Fruit fly (Drosophila melanogaster) whole organism, embryonic: ENCODE results near the gene sick.

ENCODE experiments used
- BtbVII ChIP-seq: fragments of 200-800 bp; sonication (Bioruptor generic); optimal IDR thresholded peaks from 3 replicates; lab custom pipeline; 2017; ENCODE audit warnings: missing biosample characterization, mild to moderate bottlenecking, missing genetic modification characterization
- Bteb2 ChIP-seq: fragments of 200-800 bp; sonication (Bioruptor generic); optimal IDR thresholded peaks from 2 replicates; lab custom pipeline; 2016; ENCODE audit warnings: missing biosample characterization, missing genetic modification characterization
- CG10654 ChIP-seq: fragments of 200-800 bp; sonication (Bioruptor generic); optimal IDR thresholded peaks from 2 replicates; lab custom pipeline; 2016; ENCODE audit warnings: missing biosample characterization, missing genetic modification characterization
- CG11093 ChIP-seq: fragments of 200-800 bp; sonication (Bioruptor generic); IDR thresholded peaks from 3 replicates; pipeline ENCODE4 v1.3.6; 2022; ENCODE audit warnings: missing biosample characterization, missing genetic modification characterization
- CG12744 ChIP-seq: fragments of 200-800 bp; sonication (Bioruptor generic); optimal IDR thresholded peaks from 2 replicates; lab custom pipeline; 2016; ENCODE audit warnings: missing biosample characterization, missing genetic modification characterization
- CG13624 ChIP-seq: fragments of 200-800 bp; sonication (Bioruptor generic); optimal IDR thresholded peaks from 2 replicates; lab custom pipeline; 2016; ENCODE audit warnings: missing biosample characterization, missing genetic modification characterization
- CG14710 ChIP-seq: fragments of 200-800 bp; sonication (Bioruptor generic); optimal IDR thresholded peaks from 3 replicates; lab custom pipeline; 2019; ENCODE audit warnings: missing biosample characterization, mild to moderate bottlenecking, missing genetic modification characterization, moderate library complexity
- CG1603 ChIP-seq: fragments of 200-800 bp; sonication (Bioruptor generic); optimal IDR thresholded peaks from 2 replicates; lab custom pipeline; 2019; ENCODE audit warnings: missing biosample characterization, mild to moderate bottlenecking, missing genetic modification characterization, moderate library complexity
- CG16779 ChIP-seq: fragments of 200-800 bp; sonication (Bioruptor generic); IDR thresholded peaks from 2 replicates; pipeline ENCODE4 v1.3.6; 2022; ENCODE audit warnings: missing biosample characterization, missing genetic modification characterization
- CG17912 ChIP-seq: fragments of 200-800 bp; sonication (Bioruptor generic); optimal IDR thresholded peaks from 2 replicates; lab custom pipeline; 2018; ENCODE audit warnings: missing biosample characterization, mild to moderate bottlenecking, missing genetic modification characterization
- CG18619 ChIP-seq: fragments of 200-800 bp; sonication (Bioruptor generic); optimal IDR thresholded peaks from 3 replicates; lab custom pipeline; 2017; ENCODE audit warnings: missing biosample characterization, mild to moderate bottlenecking, missing genetic modification characterization
- CG30403 ChIP-seq: fragments of 200-800 bp; sonication (Bioruptor generic); optimal IDR thresholded peaks from 3 replicates; lab custom pipeline; 2016; ENCODE audit warnings: missing biosample characterization, missing genetic modification characterization
- CG3995 ChIP-seq: fragments of 200-800 bp; sonication (Bioruptor generic); optimal IDR thresholded peaks from 3 replicates; lab custom pipeline; 2016; ENCODE audit warnings: missing biosample characterization, missing genetic modification characterization
- CG4820 ChIP-seq: fragments of 200-800 bp; sonication (Bioruptor generic); optimal IDR thresholded peaks from 3 replicates; lab custom pipeline; 2016; ENCODE audit warnings: missing biosample characterization, missing genetic modification characterization
- CG6175 ChIP-seq: fragments of 200-800 bp; sonication (Bioruptor generic); IDR thresholded peaks from 3 replicates; pipeline ENCODE4 v1.3.6; 2022; ENCODE audit warnings: missing biosample characterization, missing genetic modification characterization
- CG6765 ChIP-seq: fragments of 200-800 bp; sonication (Bioruptor generic); optimal IDR thresholded peaks from 3 replicates; lab custom pipeline; 2017; ENCODE audit warnings: missing biosample characterization, mild to moderate bottlenecking, missing genetic modification characterization
- CG6813 ChIP-seq: fragments of 200-800 bp; sonication (Bioruptor generic); optimal IDR thresholded peaks from 2 replicates; lab custom pipeline; 2017; ENCODE audit warnings: missing biosample characterization, missing genetic modification characterization, mild to moderate bottlenecking, moderate library complexity, missing genetic modification reagents
- CG8290 ChIP-seq, 3 experiments: fragments of 200-800 bp; sonication (Bioruptor generic); optimal IDR thresholded peaks; 2 replicates each; lab custom pipeline; 2016 to 2019; ENCODE audit warnings: missing biosample characterization in 3 of 3, missing genetic modification characterization in 3 of 3, mild to moderate bottlenecking in 2 of 3, moderate library complexity in 1 of 3
- CG9727 ChIP-seq: fragments of 200-800 bp; sonication (Bioruptor generic); optimal IDR thresholded peaks from 3 replicates; lab custom pipeline; 2017; ENCODE audit warnings: missing biosample characterization, mild to moderate bottlenecking, missing genetic modification characterization
- CoRest ChIP-seq: fragments of 200-800 bp; sonication (Bioruptor generic); optimal IDR thresholded peaks from 3 replicates; lab custom pipeline; 2018; ENCODE audit warnings: missing biosample characterization, mild to moderate bottlenecking, missing genetic modification characterization, moderate library complexity
- Deaf1 ChIP-seq: fragments of 200-800 bp; optimal IDR thresholded peaks from 3 replicates; lab custom pipeline; 2019; ENCODE audit warnings: missing biosample characterization, mild to moderate bottlenecking, missing genetic modification characterization, moderate library complexity
- Dip2 ChIP-seq: fragments of 200-800 bp; sonication (Bioruptor generic); IDR thresholded peaks from 2 replicates; pipeline ENCODE4 v1.3.6; 2022; ENCODE audit warnings: missing biosample characterization, missing genetic modification characterization
- Dref ChIP-seq: fragments of 200-800 bp; sonication (Bioruptor generic); IDR thresholded peaks from 2 replicates; pipeline ENCODE4 v1.3.6; 2022; ENCODE audit warnings: missing biosample characterization, missing genetic modification characterization
- Gsc ChIP-seq: fragments of 200-800 bp; sonication (Bioruptor generic); IDR thresholded peaks from 2 replicates; pipeline ENCODE4 v1.3.6; 2022; ENCODE audit warnings: missing biosample characterization, missing genetic modification characterization
- HLH3B ChIP-seq: fragments of 200-800 bp; sonication (Bioruptor generic); IDR thresholded peaks from 2 replicates; pipeline ENCODE4 v1.3.6; 2022; ENCODE audit warnings: missing biosample characterization, missing genetic modification characterization
- Hr78 ChIP-seq, 2 experiments: fragments of 200-800 bp in 1 of 2; fragments of >200 bp in 1 of 2; sonication (Bioruptor generic) in 1 of 2; optimal IDR thresholded peaks; 2 replicates each; lab custom pipeline; 2017 to 2019; ENCODE audit warnings: missing biosample characterization in 2 of 2, missing genetic modification characterization in 2 of 2, mild to moderate bottlenecking in 1 of 2, moderate library complexity in 1 of 2
- Max ChIP-seq: fragments of 200-800 bp; sonication (Bioruptor generic); optimal IDR thresholded peaks from 2 replicates; lab custom pipeline; 2016; ENCODE audit warnings: missing biosample characterization, mild to moderate bottlenecking, missing genetic modification characterization
- Stat92E ChIP-seq, 3 experiments: fragments of >200 bp in 2 of 3; fragments of 200-800 bp in 1 of 3; sonication (Bioruptor generic) in 1 of 3; optimal IDR thresholded peaks; 2 replicates each; lab custom pipeline; 2017 to 2019; ENCODE audit warnings: missing biosample characterization in 3 of 3, missing genetic modification characterization in 3 of 3, mild to moderate bottlenecking in 1 of 3, moderate library complexity in 1 of 3
- Usf ChIP-seq: fragments of 200-800 bp; sonication (Bioruptor generic); optimal IDR thresholded peaks from 2 replicates; lab custom pipeline; 2017; ENCODE audit warnings: missing genotype, missing biosample characterization, missing genetic modification characterization
- Vsx1 ChIP-seq: fragments of 200-800 bp; sonication (Bioruptor generic); optimal IDR thresholded peaks from 2 replicates; lab custom pipeline; 2017; ENCODE audit warnings: missing biosample characterization, mild to moderate bottlenecking, missing genetic modification characterization, missing genetic modification reagents
- Xbp1 ChIP-seq: fragments of 200-800 bp; sonication (Bioruptor generic); optimal IDR thresholded peaks from 3 replicates; lab custom pipeline; 2016; ENCODE audit warnings: missing biosample characterization, mild to moderate bottlenecking, missing genetic modification characterization
- ap ChIP-seq: fragments of 200-800 bp; sonication (Bioruptor generic); IDR thresholded peaks from 2 replicates; pipeline ENCODE4 v1.3.6; 2022; ENCODE audit warnings: missing biosample characterization, missing genetic modification characterization
- br ChIP-seq: fragments of >200 bp; optimal IDR thresholded peaks from 2 replicates; lab custom pipeline; 2017
- btn ChIP-seq: fragments of 200-800 bp; sonication (Bioruptor generic); optimal IDR thresholded peaks from 2 replicates; lab custom pipeline; 2016; ENCODE audit warnings: missing biosample characterization, missing genetic modification characterization
- cas ChIP-seq: fragments of 200-800 bp; sonication (Bioruptor generic); IDR thresholded peaks from 2 replicates; pipeline ENCODE4 v1.3.6; 2022; ENCODE audit warnings: missing biosample characterization, missing genetic modification characterization
- croc ChIP-seq: fragments of 200-800 bp; sonication (Bioruptor generic); conservative IDR thresholded peaks from 3 replicates; pipeline ENCODE4 v1.3.6; 2022; ENCODE audit warnings: missing biosample characterization, missing genetic modification characterization
- dati ChIP-seq: fragments of 200-800 bp; sonication (Bioruptor generic); IDR thresholded peaks from 2 replicates; pipeline ENCODE4 v1.3.6; 2022; ENCODE audit warnings: missing biosample characterization, missing genetic modification characterization
- gce ChIP-seq: fragments of 200-800 bp; sonication (Bioruptor generic); IDR thresholded peaks from 3 replicates; pipeline ENCODE4 v1.3.6; 2022; ENCODE audit warnings: missing biosample characterization, missing genetic modification characterization
- gcm2 ChIP-seq: fragments of 200-800 bp; sonication (Bioruptor generic); optimal IDR thresholded peaks from 2 replicates; lab custom pipeline; 2016; ENCODE audit warnings: missing biosample characterization, missing genetic modification characterization
- gsb-n ChIP-seq: fragments of 200-800 bp; sonication (Bioruptor generic); optimal IDR thresholded peaks from 3 replicates; lab custom pipeline; 2018; ENCODE audit warnings: missing biosample characterization, mild to moderate bottlenecking, missing genetic modification characterization
- ham ChIP-seq: fragments of 200-800 bp; sonication (Bioruptor generic); IDR thresholded peaks from 2 replicates; pipeline ENCODE4 v1.3.6; 2022; ENCODE audit warnings: missing biosample characterization, missing genetic modification characterization
- lmd ChIP-seq: fragments of 200-800 bp; sonication (Bioruptor generic); IDR thresholded peaks from 2 replicates; pipeline ENCODE4 v1.3.6; 2022; ENCODE audit warnings: missing biosample characterization, missing genetic modification characterization
- pnt ChIP-seq: fragments of 200-800 bp; sonication (Bioruptor generic); optimal IDR thresholded peaks from 3 replicates; lab custom pipeline; 2016; ENCODE audit warnings: missing biosample characterization, missing genetic modification characterization
- pros ChIP-seq: fragments of 200-800 bp; sonication (Bioruptor generic); optimal IDR thresholded peaks from 3 replicates; lab custom pipeline; 2019; ENCODE audit warnings: missing biosample characterization, mild to moderate bottlenecking, missing genetic modification characterization, moderate library complexity
- ro ChIP-seq: fragments of 200-800 bp; sonication (Bioruptor generic); IDR thresholded peaks from 2 replicates; pipeline ENCODE4 v1.3.6; 2022; ENCODE audit warnings: missing biosample characterization, missing genetic modification characterization
- sim ChIP-seq: fragments of 200-800 bp; sonication (Bioruptor generic); IDR thresholded peaks from 2 replicates; pipeline ENCODE4 v1.3.6; 2022; ENCODE audit warnings: missing biosample characterization, missing genetic modification characterization
- stc ChIP-seq: fragments of 200-800 bp; sonication (Bioruptor generic); IDR thresholded peaks from 2 replicates; pipeline ENCODE4 v1.3.6; 2022; ENCODE audit warnings: missing biosample characterization, missing genetic modification characterization
- tin ChIP-seq: fragments of 200-800 bp; sonication (Bioruptor generic); optimal IDR thresholded peaks from 3 replicates; lab custom pipeline; 2016; ENCODE audit warnings: missing biosample characterization, missing genetic modification characterization
- tll ChIP-seq, 2 experiments: fragments of 200-800 bp in 1 of 2; fragments of >200 bp in 1 of 2; sonication (Bioruptor generic) in 1 of 2; optimal IDR thresholded peaks; 2 replicates each; lab custom pipeline; 2017 to 2019; ENCODE audit warnings: missing biosample characterization in 2 of 2, missing genetic modification characterization in 2 of 2, mild to moderate bottlenecking in 1 of 2, moderate library complexity in 1 of 2
- tna ChIP-seq: fragments of 200-800 bp; sonication (Bioruptor generic); IDR thresholded peaks from 2 replicates; pipeline ENCODE4 v1.3.6; 2022; ENCODE audit warnings: missing biosample characterization, missing genetic modification characterization; ENCODE audit not compliant: partially characterized antibody
- vnd ChIP-seq: fragments of 200-800 bp; sonication (Bioruptor generic); IDR thresholded peaks from 3 replicates; pipeline ENCODE4 v1.3.6; 2022; ENCODE audit warnings: missing biosample characterization, missing genetic modification characterization; ENCODE audit not compliant: partially characterized antibody
- wdn ChIP-seq: fragments of 200-800 bp; sonication (Bioruptor generic); IDR thresholded peaks from 2 replicates; pipeline ENCODE4 v1.3.6; 2022; ENCODE audit warnings: missing biosample characterization, missing genetic modification characterization

Gene sick

dm6 chr2L:19817147-19817546 lies 21.0 kb downstream of the sick start (continued):
- TF ChIP-seq btn (GFP tag; lab: Kevin White, UChicago): no peak
- no peak for TF ChIP-seq Dref
- TF ChIP-seq Bteb2 (GFP tag; lab: Kevin White, UChicago): no peak
- no peak for TF ChIP-seq Stat92E (GFP tag; optimal IDR thresholded peaks at IDR 0.05; lab: Kevin White, UChicago)
- TF ChIP-seq pnt (GFP tag; lab: Kevin White, UChicago): no peak
- TF ChIP-seq wdn (GFP tag; lab: Robert Waterston, UW): no peak
- TF ChIP-seq gsb-n (tag; lab: Kevin White, UChicago): peak; percentile 3
- no peak for TF ChIP-seq CG13624
- TF ChIP-seq Xbp1 (GFP tag; lab: Kevin White, UChicago): peak; percentile 22
- TF ChIP-seq br: no peak
- TF ChIP-seq croc: no peak
- TF ChIP-seq stc (GFP tag; lab: Robert Waterston, UW): no peak
- peak; percentile 46 for TF ChIP-seq CG14710 (tag; lab: Kevin White, UChicago)
- no peak for TF ChIP-seq ham (GFP tag; lab: Robert Waterston, UW)
- TF ChIP-seq pros (GFP tag; lab: Kevin White, UChicago): no peak
- no peak for TF ChIP-seq vnd (GFP tag; lab: Robert Waterston, UW)
- TF ChIP-seq CG6813 (GFP tag; lab: Kevin White, UChicago): no peak
- TF ChIP-seq tna (GFP tag; lab: Robert Waterston, UW): no peak
- TF ChIP-seq CG3995 (GFP tag; lab: Kevin White, UChicago): no peak
- TF ChIP-seq CG6765 (GFP tag; lab: Kevin White, UChicago): no peak
- no peak for TF ChIP-seq BtbVII (GFP tag; lab: Kevin White, UChicago)
- no peak for TF ChIP-seq gce (GFP tag; lab: Robert Waterston, UW)
- no peak for TF ChIP-seq ro (GFP tag; lab: Robert Waterston, UW)
- TF ChIP-seq CG16779 (GFP tag; lab: Robert Waterston, UW): no peak
- no peak for TF ChIP-seq sim (GFP tag; lab: Robert Waterston, UW)
- peak; percentile 26 for TF ChIP-seq CoRest (tag; lab: Kevin White, UChicago)
- no peak for TF ChIP-seq Deaf1 (tag; lab: Kevin White, UChicago)
- TF ChIP-seq CG12744: no peak
- no peak for TF ChIP-seq cas (GFP tag; lab: Robert Waterston, UW)
- no peak for TF ChIP-seq CG9727 (GFP tag; lab: Kevin White, UChicago)
- peak; percentile 18 for TF ChIP-seq CG10654
- no peak for TF ChIP-seq Vsx1 (GFP tag; lab: Kevin White, UChicago)
- TF ChIP-seq CG18619 (GFP tag; lab: Kevin White, UChicago): no peak
- peak; percentile 67 for TF ChIP-seq CG8290 (GFP tag; optimal IDR thresholded peaks at IDR 0.05; lab: Kevin White, UChicago)
- TF ChIP-seq CG8290 (tag; optimal IDR thresholded peaks at IDR 0.05; lab: Kevin White, UChicago): peak; percentile 27 to 31
- no peak for TF ChIP-seq Gsc (GFP tag; lab: Robert Waterston, UW)
- no peak for TF ChIP-seq CG30403 (GFP tag; lab: Kevin White, UChicago)
- 0 out of 2 replicates have a peak, but pooled peaks have one; percentile 30 for TF ChIP-seq Dip2 (GFP tag; lab: Robert Waterston, UW)
- TF ChIP-seq Hr78 (GFP tag; optimal IDR thresholded peaks at IDR 0.05; lab: Kevin White, UChicago): no peak
- TF ChIP-seq CG17912 (GFP tag; lab: Kevin White, UChicago): peak; percentile 71
- TF ChIP-seq tll (GFP tag; optimal IDR thresholded peaks at IDR 0.05; lab: Kevin White, UChicago): no peak
- no peak for TF ChIP-seq dati (GFP tag; lab: Robert Waterston, UW)
- TF ChIP-seq Max (GFP tag; lab: Kevin White, UChicago): no peak
- no peak for TF ChIP-seq Usf (GFP tag; lab: Kevin White, UChicago)
- peak; percentile 48 for TF ChIP-seq CG1603
- no peak for TF ChIP-seq CG11093 (GFP tag; lab: Robert Waterston, UW)
- TF ChIP-seq CG6175 (GFP tag; lab: Robert Waterston, UW): no peak
- no peak for TF ChIP-seq ap
- no peak for TF ChIP-seq gcm2 (GFP tag; lab: Kevin White, UChicago)
- TF ChIP-seq tin: peak; percentile 30
- TF ChIP-seq CG4820 (GFP tag; lab: Kevin White, UChicago): peak; percentile 7
- TF ChIP-seq HLH3B (GFP tag; lab: Robert Waterston, UW): no peak
- TF ChIP-seq lmd (GFP tag; lab: Robert Waterston, UW): no peak
